Worm (Caenorhabditis elegans) whole organism, L3 larva: ENCODE measurements around the gene pps-1.

Experiments
- ZK546.5 ChIP-seq: sonication (generic microtip); optimal IDR thresholded peaks from 2 replicates; lab custom pipeline; 2017; ENCODE audit warnings: missing biosample characterization, missing genetic modification characterization
- aly-2 ChIP-seq: fragments of 150-350 bp; optimal IDR thresholded peaks from 2 replicates; lab custom pipeline; 2014; ENCODE audit warnings: missing biosample characterization, missing genetic modification characterization
- ama-1 ChIP-seq: fragments of 150-350 bp; optimal IDR thresholded peaks from 2 replicates; lab custom pipeline; 2018
- ceh-28 ChIP-seq: fragments of 150-350 bp; optimal IDR thresholded peaks from 2 replicates; lab custom pipeline; 2014; ENCODE audit warnings: missing biosample characterization, missing genetic modification reagents, missing genetic modification characterization
- daf-12 ChIP-seq: fragments of 150-350 bp; optimal IDR thresholded peaks from 2 replicates; lab custom pipeline; 2014; ENCODE audit warnings: missing biosample characterization, missing genetic modification reagents, missing genetic modification characterization
- egl-27 ChIP-seq: sonication (generic microtip); optimal IDR thresholded peaks from 4 replicates; lab custom pipeline; 2017; ENCODE audit warnings: missing biosample characterization, missing genetic modification reagents, missing genetic modification characterization
- egl-5 ChIP-seq: fragments of 150-350 bp; optimal IDR thresholded peaks from 2 replicates; lab custom pipeline; 2017; ENCODE audit warnings: missing biosample characterization, missing genetic modification reagents, missing genetic modification characterization, inconsistent platforms
- elt-2 ChIP-seq: sonication (generic microtip); optimal IDR thresholded peaks from 2 replicates; lab custom pipeline; 2016; ENCODE audit warnings: missing genetic modification reagents, mild to moderate bottlenecking, missing genetic modification characterization, missing compliant biosample characterization
- elt-3 ChIP-seq, 3 experiments: fragments of 150-350 bp in 1 of 3; sonication (generic microtip) in 2 of 3; optimal IDR thresholded peaks; 2 replicates in 2 of 3; 4 replicates in 1 of 3; lab custom pipeline; 2014 to 2017; ENCODE audit warnings: missing biosample characterization in 3 of 3, missing genetic modification characterization in 3 of 3
- eor-1 ChIP-seq, 2 experiments: fragments of 150-350 bp; optimal IDR thresholded peaks; 2 replicates each; lab custom pipeline; 2014 to 2018; ENCODE audit warnings: missing biosample characterization in 2 of 2, missing genetic modification characterization in 2 of 2
- fkh-10 ChIP-seq: sonication (generic microtip); optimal IDR thresholded peaks from 2 replicates; lab custom pipeline; 2017; ENCODE audit warnings: missing biosample characterization, missing genetic modification reagents, missing genetic modification characterization
- fkh-2 ChIP-seq: fragments of 150-350 bp; optimal IDR thresholded peaks from 2 replicates; lab custom pipeline; 2014; ENCODE audit warnings: missing biosample characterization, missing genetic modification reagents, missing genetic modification characterization
- fos-1 ChIP-seq: fragments of 150-350 bp; optimal IDR thresholded peaks from 2 replicates; lab custom pipeline; 2014; ENCODE audit warnings: missing biosample characterization, missing genetic modification characterization
- hmg-11 ChIP-seq: sonication (generic microtip); optimal IDR thresholded peaks from 2 replicates; lab custom pipeline; 2016; ENCODE audit warnings: missing genetic modification characterization, missing compliant biosample characterization
- jun-1 ChIP-seq: fragments of 150-350 bp; optimal IDR thresholded peaks from 2 replicates; lab custom pipeline; 2014; ENCODE audit warnings: missing biosample characterization, missing genetic modification reagents, missing genetic modification characterization
- lin-39 ChIP-seq: fragments of 150-350 bp; optimal IDR thresholded peaks from 2 replicates; lab custom pipeline; 2018; ENCODE audit warnings: missing biosample characterization, missing genetic modification reagents, missing genetic modification characterization
- lsy-12 ChIP-seq: sonication (generic microtip); optimal IDR thresholded peaks from 2 replicates; lab custom pipeline; 2016; ENCODE audit warnings: mild to moderate bottlenecking, missing genetic modification characterization, missing compliant biosample characterization
- mdl-1 ChIP-seq: fragments of 150-350 bp; optimal IDR thresholded peaks from 2 replicates; lab custom pipeline; 2014; ENCODE audit warnings: missing biosample characterization, missing genetic modification characterization
- mml-1 ChIP-seq: fragments of 150-350 bp; sonication (generic microtip); optimal IDR thresholded peaks from 3 replicates; lab custom pipeline; 2014; ENCODE audit warnings: missing biosample characterization, missing genetic modification characterization
- nfya-1 ChIP-seq: sonication (generic microtip); optimal IDR thresholded peaks from 2 replicates; lab custom pipeline; 2017; ENCODE audit warnings: missing genetic modification characterization, mild to moderate bottlenecking, missing compliant biosample characterization, antibody characterized with exemption, moderate library complexity; ENCODE audit not compliant: insufficient read depth
- nhr-11 ChIP-seq: fragments of 150-350 bp; optimal IDR thresholded peaks from 2 replicates; lab custom pipeline; 2014; ENCODE audit warnings: missing biosample characterization, missing genetic modification characterization
- nhr-23 ChIP-seq: fragments of 150-350 bp; optimal IDR thresholded peaks from 2 replicates; lab custom pipeline; 2014; ENCODE audit warnings: missing biosample characterization, missing genetic modification reagents, missing genetic modification characterization
- nhr-237 ChIP-seq: fragments of 150-350 bp; optimal IDR thresholded peaks from 2 replicates; lab custom pipeline; 2014; ENCODE audit warnings: missing biosample characterization, missing genetic modification characterization
- nhr-25 ChIP-seq: sonication (generic microtip); optimal IDR thresholded peaks from 2 replicates; lab custom pipeline; 2017; ENCODE audit warnings: missing biosample characterization, missing genetic modification characterization
- nhr-28 ChIP-seq: fragments of 150-350 bp; optimal IDR thresholded peaks from 2 replicates; lab custom pipeline; 2014; ENCODE audit warnings: missing biosample characterization, missing genetic modification characterization
- nhr-43 ChIP-seq: sonication (generic microtip); optimal IDR thresholded peaks from 2 replicates; lab custom pipeline; 2016; ENCODE audit warnings: mild to moderate bottlenecking, missing genetic modification characterization, missing compliant biosample characterization; ENCODE audit not compliant: poor library complexity, severe bottlenecking
- nhr-67 ChIP-seq: fragments of 150-350 bp; optimal IDR thresholded peaks from 2 replicates; lab custom pipeline; 2014; ENCODE audit warnings: missing biosample characterization, missing genetic modification characterization
- nhr-77 ChIP-seq: fragments of 150-350 bp; optimal IDR thresholded peaks from 2 replicates; lab custom pipeline; 2014; ENCODE audit warnings: missing biosample characterization, missing genetic modification characterization
- pqm-1 ChIP-seq: fragments of 150-350 bp; optimal IDR thresholded peaks from 2 replicates; lab custom pipeline; 2017; ENCODE audit warnings: missing biosample characterization, missing genetic modification characterization, inconsistent platforms
- sea-2 ChIP-seq: fragments of 150-350 bp; sonication (generic microtip); optimal IDR thresholded peaks from 4 replicates; lab custom pipeline; 2014; ENCODE audit warnings: missing biosample characterization, missing genetic modification reagents, missing genetic modification characterization
- skn-1 ChIP-seq: fragments of 150-350 bp; optimal IDR thresholded peaks from 2 replicates; lab custom pipeline; 2014; ENCODE audit warnings: missing biosample characterization, missing genetic modification characterization
- tbx-2 ChIP-seq: sonication (generic microtip); optimal IDR thresholded peaks from 2 replicates; lab custom pipeline; 2016; ENCODE audit warnings: mild to moderate bottlenecking, missing genetic modification characterization, missing compliant biosample characterization
- unc-62 ChIP-seq: fragments of 150-350 bp; sonication (generic microtip); optimal IDR thresholded peaks from 4 replicates; lab custom pipeline; 2014; ENCODE audit warnings: missing biosample characterization, missing genetic modification reagents, missing genetic modification characterization
- ztf-11 ChIP-seq: fragments of 150-350 bp; optimal IDR thresholded peaks from 2 replicates; lab custom pipeline; 2014; ENCODE audit warnings: missing biosample characterization, missing genetic modification characterization
- ztf-4 ChIP-seq: fragments of 150-350 bp; optimal IDR thresholded peaks from 2 replicates; lab custom pipeline; 2014; ENCODE audit warnings: missing biosample characterization, missing genetic modification characterization

The pps-1 gene

ce11 chrIV:10161706-10162105, at the start of gene pps-1:
Gene pps-1, plus strand, starts transcription at chrIV:10162006.
- TF ChIP-seq aly-2 (tag; lab: Kevin White, UChicago) (no peak), ztf-11 (tag; lab: Kevin White, UChicago) (no peak), pqm-1 (tag; lab: Kevin White, UChicago) (no peak), ztf-4 (tag; lab: Kevin White, UChicago) (no peak), egl-27 (tag; lab: Kevin White, UChicago) (no peak)

DNA sequence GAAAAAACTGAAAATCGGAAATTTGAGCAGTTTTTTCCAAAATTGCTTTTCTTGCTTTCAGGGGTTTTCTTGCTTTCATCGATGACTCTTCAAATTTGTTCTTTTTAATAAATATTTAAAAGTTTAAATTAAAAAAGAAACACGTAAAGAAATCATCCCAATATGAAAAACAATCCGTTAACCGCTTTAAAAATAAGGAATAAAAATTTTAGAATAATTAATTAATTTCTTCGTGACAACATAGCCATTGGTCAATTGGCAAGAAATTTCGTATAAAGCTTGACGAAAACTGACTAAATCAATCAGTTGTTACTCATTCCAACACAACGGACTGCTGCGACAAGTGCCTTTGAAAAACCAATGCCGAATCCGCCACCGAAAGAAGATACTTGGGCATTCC, 49.2 kb upstream of the pps-1 start, which contains the start of gene nsph-3.2:
TSS of gene nsph-3.2 (plus strand) at position 301 of the 400 bp plus-strand sequence.
- TF ChIP-seq nhr-43 (no peak), lsy-12 (tag; lab: Kevin White, UChicago) (no peak), aly-2 (tag; lab: Kevin White, UChicago) (no peak), nhr-25 (tag; lab: Kevin White, UChicago) (no peak), ztf-11 (tag; lab: Kevin White, UChicago) (no peak), daf-12 (no peak), elt-2 (tag; lab: Kevin White, UChicago) (no peak), fkh-2 (tag; lab: Kevin White, UChicago) (no peak), ceh-28 (tag; lab: Kevin White, UChicago) (no peak), ZK546.5 (tag; lab: Kevin White, UChicago) (no peak), nhr-23 (no peak), fkh-10 (no peak), fos-1 (tag; lab: Kevin White, UChicago) (no peak), eor-1 (tag; optimal IDR thresholded peaks at IDR 0.05; lab: Kevin White, UChicago) (no peak), egl-27 (tag; lab: Kevin White, UChicago) (no peak), nhr-67 (tag; lab: Kevin White, UChicago) (no peak), nhr-11 (tag; lab: Kevin White, UChicago) (no peak), egl-5 (no peak), jun-1 (tag; lab: Kevin White, UChicago) (no peak)
- TF ChIP-seq, all 47 proteins: peak for 0

DNA sequence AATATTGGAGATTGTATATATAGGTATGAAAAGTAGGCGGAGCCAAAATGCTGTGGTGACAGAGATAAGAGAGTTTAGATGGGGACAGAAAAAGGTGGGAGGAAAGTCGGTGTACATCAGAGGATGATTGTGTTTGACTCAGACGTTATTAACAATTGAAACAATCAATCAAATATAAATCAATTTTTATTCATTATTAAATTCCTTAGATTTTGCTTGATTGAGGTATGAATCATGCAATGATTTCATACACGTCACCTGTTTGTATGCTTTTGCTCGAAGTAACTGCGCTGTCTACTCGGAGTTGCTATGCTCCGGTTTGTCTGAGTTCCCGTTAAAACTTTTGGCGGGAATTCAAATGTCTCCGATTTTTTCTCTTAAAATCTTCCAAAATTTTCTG, 46.7 kb upstream of the pps-1 start, which contains the start of gene C04G2.10:
TSS of gene C04G2.10 (plus strand) at position 301 of the 400 bp plus-strand sequence.
- TF ChIP-seq tbx-2 (tag; lab: Kevin White, UChicago): no peak
- TF ChIP-seq nhr-237 (tag; lab: Kevin White, UChicago): no peak
- TF ChIP-seq nhr-28 (tag; lab: Kevin White, UChicago): no peak
- TF ChIP-seq hmg-11 (tag; lab: Kevin White, UChicago): no peak
- no peak for TF ChIP-seq lin-39 (tag; lab: Kevin White, UChicago)
- TF ChIP-seq mml-1 (tag; lab: Kevin White, UChicago): no peak
- TF ChIP-seq nfya-1 (tag; lab: Kevin White, UChicago): no peak
- no peak for TF ChIP-seq lsy-12 (tag; lab: Kevin White, UChicago)
- no peak for TF ChIP-seq ama-1 (lab: Kevin White, UChicago)
- no peak for TF ChIP-seq mdl-1 (tag; lab: Kevin White, UChicago)
- no peak for TF ChIP-seq egl-5
- no peak for TF ChIP-seq fkh-10
- TF ChIP-seq nhr-43: no peak
- TF ChIP-seq skn-1 (tag; lab: Kevin White, UChicago): no peak
- TF ChIP-seq elt-3 (tag; optimal IDR thresholded peaks at IDR 0.05; lab: Kevin White, UChicago): no peak

ce11 chrIV:10116765-10117164, 45.0 kb upstream of the pps-1 start:
- TF ChIP-seq ztf-4 (tag; lab: Kevin White, UChicago): no peak
- no peak for TF ChIP-seq aly-2 (tag; lab: Kevin White, UChicago)
- TF ChIP-seq nhr-43: no peak
- TF ChIP-seq nhr-67 (tag; lab: Kevin White, UChicago): no peak
- no peak for TF ChIP-seq nhr-237 (tag; lab: Kevin White, UChicago)
- TF ChIP-seq nhr-77 (tag; lab: Kevin White, UChicago): no peak
- TF ChIP-seq nhr-11 (tag; lab: Kevin White, UChicago): no peak
- TF ChIP-seq unc-62 (GFP tag; lab: Kevin White, UChicago): no peak
- TF ChIP-seq eor-1 (tag; optimal IDR thresholded peaks at IDR 0.05; lab: Kevin White, UChicago): no peak
- TF ChIP-seq daf-12: no peak
- no peak for TF ChIP-seq ceh-28 (tag; lab: Kevin White, UChicago)
- TF ChIP-seq ztf-11 (tag; lab: Kevin White, UChicago): no peak
- TF ChIP-seq egl-5: no peak
- TF ChIP-seq egl-27 (tag; lab: Kevin White, UChicago): no peak
- no peak for TF ChIP-seq sea-2 (GFP tag; lab: Kevin White, UChicago)
- no peak for TF ChIP-seq ZK546.5 (tag; lab: Kevin White, UChicago)
- no peak for TF ChIP-seq hmg-11 (tag; lab: Kevin White, UChicago)
- no peak for TF ChIP-seq tbx-2 (tag; lab: Kevin White, UChicago)
